Worm (Caenorhabditis elegans) whole organism, mixed stage, embryonic: ENCODE measurements around the gene T19H12.3.

Source experiments
- M03D4.4 ChIP-seq: sonication (generic microtip); optimal IDR thresholded peaks from 2 replicates; lab custom pipeline; 2017; ENCODE audit warnings: mild to moderate bottlenecking, missing genetic modification characterization, missing compliant biosample characterization
- blmp-1 ChIP-seq: fragments of 150-350 bp; optimal IDR thresholded peaks from 2 replicates; lab custom pipeline; 2014; ENCODE audit warnings: missing biosample characterization, missing genetic modification characterization
- ceh-39 ChIP-seq: fragments of 150-350 bp; optimal IDR thresholded peaks from 2 replicates; lab custom pipeline; 2014; ENCODE audit warnings: missing biosample characterization, missing genetic modification characterization
- ceh-83 ChIP-seq: fragments of 200-800 bp; sonication (Bioruptor generic); optimal IDR thresholded peaks from 2 replicates; lab custom pipeline; 2018; ENCODE audit warnings: mild to moderate bottlenecking, missing genetic modification characterization, missing compliant biosample characterization
- ces-1 ChIP-seq: fragments of 150-350 bp; optimal IDR thresholded peaks from 2 replicates; lab custom pipeline; 2014; ENCODE audit warnings: missing biosample characterization, missing genetic modification reagents, missing genetic modification characterization
- elt-1 ChIP-seq: sonication (generic microtip); optimal IDR thresholded peaks from 2 replicates; lab custom pipeline; 2017; ENCODE audit warnings: missing genetic modification characterization, mild to moderate bottlenecking, missing compliant biosample characterization, antibody characterized with exemption, moderate library complexity, borderline replicate concordance; ENCODE audit not compliant: insufficient read depth
- elt-3 ChIP-seq: fragments of 150-350 bp; optimal IDR thresholded peaks from 2 replicates; lab custom pipeline; 2014; ENCODE audit warnings: missing biosample characterization, missing genetic modification characterization
- flh-1 ChIP-seq: fragments of 200-800 bp; sonication (Bioruptor generic); optimal IDR thresholded peaks from 2 replicates; lab custom pipeline; 2018; ENCODE audit warnings: mild to moderate bottlenecking, missing genetic modification characterization, moderate library complexity, missing compliant biosample characterization
- ham-2 ChIP-seq: fragments of 200-800 bp; sonication (Bioruptor generic); optimal IDR thresholded peaks from 2 replicates; lab custom pipeline; 2018; ENCODE audit warnings: mild to moderate bottlenecking, missing genetic modification characterization, missing compliant biosample characterization
- hlh-1 ChIP-seq: fragments of 150-350 bp; optimal IDR thresholded peaks from 2 replicates; lab custom pipeline; 2014; ENCODE audit warnings: missing biosample characterization, missing genetic modification reagents, missing genetic modification characterization
- lin-13 ChIP-seq: fragments of 150-350 bp; optimal IDR thresholded peaks from 2 replicates; lab custom pipeline; 2014; ENCODE audit warnings: missing biosample characterization, missing genetic modification characterization
- lsy-2 ChIP-seq: fragments of 150-350 bp; optimal IDR thresholded peaks from 2 replicates; lab custom pipeline; 2014; ENCODE audit warnings: missing biosample characterization, missing genetic modification characterization
- mab-5 ChIP-seq: fragments of 150-350 bp; optimal IDR thresholded peaks from 2 replicates; lab custom pipeline; 2014; ENCODE audit warnings: missing biosample characterization, missing genetic modification characterization
- mep-1 ChIP-seq: fragments of 150-350 bp; optimal IDR thresholded peaks from 2 replicates; lab custom pipeline; 2017; ENCODE audit warnings: missing biosample characterization, missing genetic modification reagents, missing genetic modification characterization, inconsistent platforms
- mls-2 ChIP-seq: sonication (generic microtip); optimal IDR thresholded peaks from 2 replicates; lab custom pipeline; 2016; ENCODE audit warnings: mild to moderate bottlenecking, missing genetic modification characterization, moderate library complexity, missing compliant biosample characterization
- nhr-2 ChIP-seq: fragments of 150-350 bp; optimal IDR thresholded peaks from 2 replicates; lab custom pipeline; 2014; ENCODE audit warnings: missing biosample characterization, missing genetic modification characterization
- nhr-237 ChIP-seq: fragments of 150-350 bp; optimal IDR thresholded peaks from 2 replicates; lab custom pipeline; 2014; ENCODE audit warnings: missing biosample characterization, missing genetic modification characterization
- pha-4 ChIP-seq: fragments of 150-350 bp; optimal IDR thresholded peaks from 2 replicates; lab custom pipeline; 2018; ENCODE audit warnings: missing biosample characterization, missing genetic modification reagents, missing genetic modification characterization
- sem-2 ChIP-seq: fragments of 200-800 bp; sonication (Bioruptor generic); optimal IDR thresholded peaks from 2 replicates; lab custom pipeline; 2018; ENCODE audit warnings: mild to moderate bottlenecking, missing genetic modification characterization, missing compliant biosample characterization
- snpc-4 ChIP-seq: fragments of 150-350 bp; optimal IDR thresholded peaks from 2 replicates; lab custom pipeline; 2014; ENCODE audit warnings: missing biosample characterization, missing genetic modification characterization
- sptf-1 ChIP-seq: sonication (generic microtip); optimal IDR thresholded peaks from 2 replicates; lab custom pipeline; 2017; ENCODE audit warnings: mild to moderate bottlenecking, missing genetic modification characterization, moderate library complexity, missing compliant biosample characterization
- tbx-8 ChIP-seq: fragments of 200-800 bp; sonication (Bioruptor generic); optimal IDR thresholded peaks from 2 replicates; lab custom pipeline; 2018; ENCODE audit warnings: mild to moderate bottlenecking, missing genetic modification characterization, moderate library complexity, missing compliant biosample characterization
- unc-120 ChIP-seq: sonication (generic microtip); optimal IDR thresholded peaks from 2 replicates; lab custom pipeline; 2017; ENCODE audit warnings: missing genetic modification characterization, missing compliant biosample characterization; ENCODE audit not compliant: poor library complexity, severe bottlenecking
- unc-39 ChIP-seq: fragments of 150-350 bp; optimal IDR thresholded peaks from 2 replicates; lab custom pipeline; 2014; ENCODE audit warnings: missing biosample characterization, missing genetic modification characterization
- unc-62 ChIP-seq: fragments of 150-350 bp; optimal IDR thresholded peaks from 2 replicates; lab custom pipeline; 2014; ENCODE audit warnings: missing biosample characterization, missing genetic modification reagents, missing genetic modification characterization
- zip-8 ChIP-seq: fragments of 150-350 bp; optimal IDR thresholded peaks from 2 replicates; lab custom pipeline; 2014; ENCODE audit warnings: missing biosample characterization, missing genetic modification characterization
- ztf-11 ChIP-seq: fragments of 150-350 bp; optimal IDR thresholded peaks from 2 replicates; lab custom pipeline; 2014; ENCODE audit warnings: missing biosample characterization, missing genetic modification characterization

Gene T19H12.3

DNA sequence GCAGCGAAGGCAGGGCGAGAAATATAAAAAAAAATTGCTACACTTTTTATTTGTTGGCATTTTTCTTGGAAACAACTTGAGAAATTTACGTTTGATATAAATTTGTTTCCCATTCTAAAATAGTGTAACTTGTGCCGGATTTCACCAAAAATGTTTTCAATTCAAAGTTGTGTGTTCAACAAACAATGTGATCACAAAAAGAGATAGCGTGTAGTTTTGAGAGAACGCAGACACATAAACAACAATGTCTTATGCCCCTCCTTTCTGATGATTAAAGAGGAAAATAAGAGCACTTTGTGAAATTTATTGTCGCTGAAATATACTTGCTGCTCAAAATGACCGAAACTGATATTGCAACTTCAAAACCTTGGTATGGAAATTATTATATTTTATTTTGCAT, 38.0 kb upstream of the T19H12.3 start, which contains the start of gene abhd-5.1:
Gene abhd-5.1 (plus strand): TSS at position 230 of the 400 bp plus-strand sequence.
- no peak for TF ChIP-seq unc-62 (GFP tag; lab: Kevin White, UChicago)
- TF ChIP-seq mab-5 (tag; lab: Kevin White, UChicago) = no peak
- TF ChIP-seq ces-1 (GFP tag; lab: Kevin White, UChicago) = no peak
- TF ChIP-seq ceh-39 = no peak
- TF ChIP-seq mls-2 (tag; lab: Kevin White, UChicago) = no peak
- TF ChIP-seq blmp-1 = no peak
- TF ChIP-seq ham-2 (GFP tag; lab: Kevin White, UChicago) = no peak

DNA sequence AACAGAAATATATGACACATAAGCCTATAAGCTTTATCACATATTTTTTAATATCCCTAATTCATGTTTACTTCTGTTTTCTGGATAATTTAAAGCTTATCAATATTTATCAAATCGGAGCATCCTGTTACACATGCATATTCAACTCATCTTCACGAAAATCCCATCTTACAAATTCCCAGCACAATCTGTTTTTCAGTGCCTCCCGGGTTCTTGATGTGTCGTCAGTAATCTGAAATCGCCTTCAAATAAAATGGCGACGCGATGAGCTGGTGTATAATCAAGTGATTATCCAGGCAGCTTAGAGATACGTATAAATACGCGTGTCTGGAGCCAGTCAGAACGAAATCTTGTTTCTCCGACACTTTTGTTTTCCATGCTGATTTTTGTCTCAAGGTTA, 35.0 kb upstream of the T19H12.3 start:
- TF ChIP-seq snpc-4 (tag; lab: Kevin White, UChicago) = no peak
- TF ChIP-seq elt-1 = no peak

DNA sequence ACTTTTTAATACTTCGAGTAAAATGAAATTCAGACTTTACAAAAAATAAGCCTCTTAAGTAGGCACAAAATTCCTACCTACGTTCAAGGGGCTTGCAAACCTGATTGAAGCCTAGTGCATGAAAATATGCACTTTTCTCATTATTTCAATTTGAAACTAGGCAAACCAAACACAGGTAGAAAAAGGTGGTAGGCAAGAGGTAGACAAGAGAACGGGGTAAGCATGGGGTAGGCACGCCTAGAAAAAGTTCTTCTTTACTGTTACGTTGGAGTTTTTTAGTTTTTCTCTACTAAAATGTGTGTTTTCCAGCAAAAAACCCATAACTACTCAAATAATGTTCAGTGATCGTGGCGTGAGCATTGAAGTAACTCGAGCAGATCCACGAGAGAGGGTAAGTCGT, 34.3 kb upstream of the T19H12.3 start, which contains the start of gene nex-4:
Gene nex-4 (plus strand): TSS at position 301 of the 400 bp plus-strand sequence.
- TF ChIP-seq flh-1 (GFP tag; lab: Kevin White, UChicago) = no peak
- no peak for TF ChIP-seq M03D4.4 (tag; lab: Kevin White, UChicago)

DNA sequence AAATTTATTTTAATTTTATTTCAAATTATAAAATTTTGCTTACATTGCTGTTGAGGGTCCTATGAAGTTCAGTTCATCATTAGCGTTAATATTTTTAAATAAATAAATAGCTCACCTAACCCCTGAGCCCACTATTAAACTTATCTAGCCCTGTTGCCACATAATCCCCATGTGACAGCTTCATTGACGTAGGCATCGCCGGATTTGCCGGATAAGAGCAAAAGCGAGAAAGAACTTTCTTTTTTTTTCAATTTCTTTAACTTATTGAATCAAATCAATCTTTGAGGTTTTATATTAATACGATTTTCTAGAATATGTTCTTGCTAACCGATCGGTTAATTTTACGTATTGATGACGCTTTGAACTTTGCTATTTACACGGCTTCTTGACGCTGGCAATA, 33.5 kb upstream of the T19H12.3 start:
- TF ChIP-seq unc-120 (tag; lab: Kevin White, UChicago) (no peak), lin-13 (tag; lab: Kevin White, UChicago) (no peak), zip-8 (no peak), ztf-11 (no peak), blmp-1 (no peak), sem-2 (GFP tag; lab: Kevin White, UChicago) (no peak)

DNA sequence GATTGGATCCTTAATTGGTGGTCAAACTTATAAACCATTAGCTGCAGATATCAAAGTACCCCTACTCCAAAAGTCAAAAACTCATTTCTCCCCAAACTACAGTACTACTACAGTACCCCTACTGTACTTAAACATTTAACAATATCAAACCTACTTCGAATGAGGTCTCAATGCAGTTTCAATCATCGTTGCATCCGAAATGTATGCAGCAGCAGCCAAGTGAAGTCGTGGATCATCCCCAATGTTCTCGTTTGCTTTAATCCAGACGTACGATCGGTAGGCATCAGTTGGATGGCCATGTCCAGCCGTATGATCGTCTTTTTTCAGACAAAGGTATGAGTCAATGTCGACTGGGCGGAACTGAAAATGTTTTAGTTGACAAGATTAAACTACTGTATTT, 27.9 kb upstream of the T19H12.3 start:
- TF ChIP-seq ces-1 (GFP tag; lab: Kevin White, UChicago) = no peak
- no peak for TF ChIP-seq elt-3 (tag; lab: Kevin White, UChicago)
- TF ChIP-seq mep-1 (tag; lab: Kevin White, UChicago) = no peak
- TF ChIP-seq ceh-83 (GFP tag; lab: Kevin White, UChicago) = no peak

DNA sequence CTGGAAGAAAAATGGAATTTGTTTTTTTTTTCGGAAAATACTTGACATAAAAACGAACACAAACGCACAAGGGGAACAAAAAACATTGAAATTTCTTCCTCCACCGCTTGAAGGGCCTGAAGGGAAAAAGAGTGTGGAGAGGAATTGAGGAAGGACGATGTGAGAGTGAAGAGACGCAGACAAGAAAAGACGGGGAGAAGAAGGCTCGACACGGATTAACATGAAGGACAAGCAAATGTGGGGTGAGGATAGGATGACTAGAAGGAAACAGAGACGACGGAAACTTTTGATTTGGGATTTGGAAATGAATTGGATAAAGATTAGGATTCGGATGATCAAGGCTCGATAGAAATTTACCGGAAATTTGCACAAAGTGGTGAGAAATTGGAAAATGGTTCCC, 24.9 kb upstream of the T19H12.3 start:
- TF ChIP-seq lsy-2 = no peak
- peak; percentile 13 for TF ChIP-seq mep-1 (tag; lab: Kevin White, UChicago)
- TF ChIP-seq tbx-8 (GFP tag; lab: Kevin White, UChicago) = no peak
- no peak for TF ChIP-seq mls-2 (tag; lab: Kevin White, UChicago)
- no peak for TF ChIP-seq ceh-83 (GFP tag; lab: Kevin White, UChicago)
- peak; percentile 39 for TF ChIP-seq ces-1 (GFP tag; lab: Kevin White, UChicago)
- no peak for TF ChIP-seq blmp-1
- TF ChIP-seq hlh-1 (tag; lab: Kevin White, UChicago) = no peak
- peak; percentile 37 for TF ChIP-seq unc-62 (GFP tag; lab: Kevin White, UChicago)
- TF ChIP-seq unc-120 (tag; lab: Kevin White, UChicago) = peak; percentile 20
- TF ChIP-seq lin-13 (tag; lab: Kevin White, UChicago) = no peak
- no peak for TF ChIP-seq unc-39 (tag; lab: Kevin White, UChicago)
- peak; percentile 12 for TF ChIP-seq sptf-1 (tag; lab: Kevin White, UChicago)
- no peak for TF ChIP-seq elt-3 (tag; lab: Kevin White, UChicago)

DNA sequence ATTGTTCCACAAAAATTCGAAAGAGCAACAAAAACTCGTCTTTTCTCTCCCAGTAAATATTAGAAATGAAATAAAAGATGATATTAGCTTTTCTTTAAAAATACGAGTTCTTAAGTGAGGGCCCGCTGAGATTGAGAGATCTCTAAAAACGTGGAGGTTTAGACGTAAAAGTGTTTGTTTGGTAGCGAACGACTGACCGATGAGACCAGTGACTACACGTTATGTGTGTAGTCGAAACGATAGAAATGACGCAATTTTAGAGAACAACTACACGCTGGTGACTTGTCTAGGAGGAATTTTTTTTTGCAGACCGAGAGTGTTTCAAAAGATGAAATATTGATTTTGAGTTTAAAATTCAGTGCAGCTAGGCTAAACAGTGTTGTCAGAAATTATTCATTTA, 22.7 kb upstream of the T19H12.3 start, which contains the start of gene C37H5.13:
Gene C37H5.13 (minus strand): TSS at position 229 of the 400 bp plus-strand sequence.
- TF ChIP-seq zip-8 (peak; percentile 43), blmp-1 (no peak)
- TF ChIP-seq, all 35 proteins: peak for 1

DNA sequence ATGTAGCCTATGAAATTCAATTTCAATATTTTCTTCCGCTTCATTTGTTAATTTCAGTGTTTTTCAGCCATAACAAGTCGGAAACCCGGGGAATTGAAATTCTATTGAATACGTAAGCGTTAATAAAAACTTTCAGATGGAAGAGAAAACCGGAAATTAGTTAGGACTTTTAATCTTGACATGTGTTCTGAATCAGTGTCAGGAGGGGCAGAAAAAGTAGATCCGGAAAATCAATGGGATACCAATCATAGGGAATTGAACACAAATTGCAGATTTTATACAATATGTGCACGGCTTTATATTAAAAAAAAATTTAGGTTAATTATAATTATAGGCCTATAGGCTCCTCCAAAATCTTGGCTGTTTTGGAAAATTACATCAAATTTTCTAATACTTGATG, 21.1 kb upstream of the T19H12.3 start:
- TF ChIP-seq nhr-2 (tag; lab: Kevin White, UChicago) (no peak), nhr-237 (tag; lab: Kevin White, UChicago) (no peak), flh-1 (GFP tag; lab: Kevin White, UChicago) (no peak), mab-5 (tag; lab: Kevin White, UChicago) (no peak), ham-2 (GFP tag; lab: Kevin White, UChicago) (no peak), pha-4 (tag; lab: Kevin White, UChicago) (no peak), ceh-39 (no peak), ztf-11 (no peak), lin-13 (tag; lab: Kevin White, UChicago) (no peak), unc-62 (GFP tag; lab: Kevin White, UChicago) (no peak)
